Fruit fly (Drosophila melanogaster) whole organism, wandering third instar larva: ENCODE results near the gene mldr.

ENCODE experiments used
- Abd-B ChIP-seq: fragments of >200 bp; optimal IDR thresholded peaks from 2 replicates; lab custom pipeline; 2017; ENCODE audit warnings: missing biosample characterization, missing genetic modification characterization
- CG32264 ChIP-seq: fragments of 200-800 bp; sonication (Bioruptor generic); optimal IDR thresholded peaks from 2 replicates; lab custom pipeline; 2016; ENCODE audit warnings: missing biosample characterization, missing genetic modification characterization
- CrebA ChIP-seq: fragments of 200-800 bp; sonication (Bioruptor generic); optimal IDR thresholded peaks from 2 replicates; lab custom pipeline; 2016; ENCODE audit warnings: missing biosample characterization, mild to moderate bottlenecking, missing genetic modification characterization, borderline replicate concordance
- Mio ChIP-seq: sonication (Bioruptor generic); optimal IDR thresholded peaks from 2 replicates; lab custom pipeline; 2016; ENCODE audit warnings: missing biosample characterization, missing genetic modification characterization
- Rel ChIP-seq, 2 experiments: fragments of 200-800 bp; sonication (Bioruptor generic) in 1 of 2; optimal IDR thresholded peaks; 2 replicates in 1 of 2; 3 replicates in 1 of 2; lab custom pipeline; 2016 to 2019; ENCODE audit warnings: mild to moderate bottlenecking in 2 of 2, missing biosample characterization in 2 of 2, missing genetic modification characterization in 2 of 2, moderate library complexity in 1 of 2
- Vsx2 ChIP-seq: fragments of 200-300, 225-300 bp; sonication (Bioruptor generic); optimal IDR thresholded peaks from 2 replicates; lab custom pipeline; 2018; ENCODE audit warnings: missing biosample characterization, missing genetic modification characterization; ENCODE audit not compliant: partially characterized antibody
- dl ChIP-seq, 2 experiments: fragments of 175-275, 200-275 bp in 1 of 2; fragments of 200-275 bp in 1 of 2; sonication (Bioruptor generic); optimal IDR thresholded peaks; lab custom pipeline; 2018; ENCODE audit warnings: mild to moderate bottlenecking in 2 of 2, missing biosample characterization in 2 of 2, missing genetic modification characterization in 2 of 2, moderate library complexity in 2 of 2; ENCODE audit not compliant: partially characterized antibody in 2 of 2, insufficient read depth in 1 of 2
- h ChIP-seq: fragments of 200-800 bp; sonication (Bioruptor generic); optimal IDR thresholded peaks from 3 replicates; lab custom pipeline; 2016; ENCODE audit warnings: missing biosample characterization, mild to moderate bottlenecking, missing genetic modification characterization
- jim ChIP-seq: fragments of 175-275, 200-325 bp; sonication (Bioruptor generic); optimal IDR thresholded peaks from 2 replicates; lab custom pipeline; 2016; ENCODE audit warnings: missing biosample characterization, mild to moderate bottlenecking, missing genetic modification characterization
- lola ChIP-seq: fragments of >200 bp; optimal IDR thresholded peaks from 2 replicates; lab custom pipeline; 2017; ENCODE audit warnings: missing biosample characterization, missing genetic modification characterization
- psq ChIP-seq: fragments of 200-800 bp; sonication (Bioruptor generic); optimal IDR thresholded peaks from 3 replicates; lab custom pipeline; 2017; ENCODE audit warnings: missing biosample characterization, mild to moderate bottlenecking, missing genetic modification characterization, moderate library complexity

DNA sequence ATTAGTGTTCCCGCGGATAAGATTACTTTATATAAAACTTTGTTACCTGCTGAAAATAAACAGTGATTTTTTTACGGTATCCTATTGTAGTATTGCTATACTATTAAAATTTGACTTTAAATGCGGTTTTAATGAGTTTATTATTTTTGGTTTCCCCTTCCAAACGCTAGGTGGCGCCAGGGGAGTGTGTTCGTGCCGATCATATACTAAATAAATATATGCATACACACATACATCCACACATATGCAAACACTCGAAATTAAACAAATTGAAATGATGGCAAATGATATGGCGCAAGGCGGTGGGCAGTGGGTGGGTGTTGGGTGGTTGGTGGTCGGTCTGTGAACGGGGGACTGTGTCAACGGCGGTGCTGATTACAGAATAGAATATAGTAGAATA is 37.4 kb upstream of the mldr start:
- TF ChIP-seq h (no peak), Rel (GFP tag; optimal IDR thresholded peaks at IDR 0.05; lab: Kevin White, UChicago) (no peak), Rel (tag; optimal IDR thresholded peaks at IDR 0.05; lab: Kevin White, UChicago) (no peak), lola (GFP tag; lab: Kevin White, UChicago) (no peak), CG32264 (GFP tag; lab: Kevin White, UChicago) (no peak), dl (GFP tag; optimal IDR thresholded peaks at IDR 0.05; lab: Kevin White, UChicago; ENCODE audit: insufficient read depth in 1 of 2, partially characterized antibody in 2 of 2) (no peak), CrebA (GFP tag; lab: Kevin White, UChicago) (no peak), Abd-B (GFP tag; lab: Kevin White, UChicago) (no peak), psq (GFP tag; lab: Kevin White, UChicago) (no peak), jim (GFP tag; lab: Kevin White, UChicago) (no peak), Vsx2 (GFP tag; lab: Kevin White, UChicago) (no peak), Mio (GFP tag; lab: Kevin White, UChicago) (no peak)
